Fruit fly (Drosophila melanogaster): ENCODE data around the gene Osi17.

DNA sequence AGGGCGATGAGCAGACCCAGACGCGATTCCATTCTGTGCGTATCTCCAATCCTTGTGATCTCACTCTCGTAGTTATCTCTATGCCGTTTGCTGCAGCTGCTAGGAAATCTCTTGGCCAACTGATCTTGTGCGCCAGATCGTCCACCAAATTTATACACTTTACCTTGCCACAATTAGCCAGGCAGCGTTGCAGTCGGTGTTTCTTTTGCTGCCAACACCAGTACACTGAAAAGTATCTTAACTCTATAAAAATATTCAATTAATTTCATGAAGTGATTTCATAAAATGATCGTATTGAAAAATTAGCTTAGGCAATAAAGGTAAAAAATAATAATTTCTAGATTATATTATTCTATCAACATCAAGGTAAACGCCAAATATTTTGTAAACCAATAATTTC, 42.9 kb upstream of the Osi17 start, which contains the start of gene Osi11:
- TF ChIP-seq Dll (optimal IDR thresholded peaks at IDR 0.05) = no peak
- no peak for TF ChIP-seq CG8478 (optimal IDR thresholded peaks at IDR 0.05)
- TF ChIP-seq usp (GFP tag; optimal IDR thresholded peaks at IDR 0.05) = no peak
- no peak for TF ChIP-seq psq (optimal IDR thresholded peaks at IDR 0.05)
